Worm (Caenorhabditis elegans): ENCODE results near the gene C23H4.8.
A peak's percentile ranks its signal among the peaks of the same experiment; 100 is the strongest.

C23H4.8 gene

DNA sequence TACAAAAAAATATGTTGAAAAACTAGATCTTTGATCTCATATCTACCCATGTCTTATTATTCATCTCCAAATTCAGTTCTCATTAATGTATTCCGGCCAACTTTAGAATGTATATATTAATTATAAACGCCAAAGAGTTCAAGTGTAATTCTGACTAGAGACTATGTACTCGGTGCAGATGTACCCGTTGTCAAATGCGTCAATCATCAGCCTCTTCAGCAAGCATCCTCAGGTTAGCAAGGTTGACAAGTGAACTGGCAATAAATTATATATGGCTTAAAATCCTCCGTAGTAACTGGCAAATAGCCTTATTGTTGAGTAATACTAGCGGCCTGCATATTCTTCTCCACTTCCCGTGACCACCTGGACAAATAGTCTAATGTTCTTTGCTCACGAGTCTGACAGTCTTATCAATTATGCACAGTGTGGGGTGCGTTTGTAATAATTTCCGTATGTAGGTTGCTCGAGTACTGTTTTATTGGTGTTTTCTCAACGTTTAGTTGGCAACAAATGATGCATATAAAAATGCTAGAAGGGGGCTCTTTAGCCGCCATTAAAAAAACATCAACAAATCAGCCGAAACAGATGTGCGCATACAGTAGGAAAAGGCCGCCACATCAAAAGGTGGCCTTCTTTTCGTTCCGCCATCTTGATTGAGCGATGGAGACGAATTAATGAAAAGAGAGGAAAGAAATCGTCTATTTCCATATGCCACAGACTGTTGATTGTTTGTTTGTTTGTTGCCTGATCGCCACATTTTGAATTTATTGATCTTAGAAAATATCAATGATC lies 28.6 kb upstream of the C23H4.8 start (continued):
- TF ChIP-seq zfp-3 (GFP tag; conservative IDR thresholded peaks at IDR 0.05) (no peak), zfp-2 (tag; optimal IDR thresholded peaks at IDR 0.05) (no peak), hlh-30 (tag; optimal IDR thresholded peaks at IDR 0.05; ENCODE audit: insufficient read depth) (peak; percentile 31), snpc-4 (tag; optimal IDR thresholded peaks at IDR 0.05) (no peak), lin-38 (GFP tag; IDR thresholded peaks at IDR 0.05) (no peak), dve-1 (tag; optimal IDR thresholded peaks at IDR 0.05; ENCODE audit: insufficient read depth) (peak; percentile 15), T20F7.1 (GFP tag; optimal IDR thresholded peaks at IDR 0.05) (no peak)

- peak in 1 of 2 experiments; percentile 13 for TF ChIP-seq hif-1 (tag; optimal IDR thresholded peaks at IDR 0.05)
- no peak for TF ChIP-seq egl-43 (GFP tag; IDR thresholded peaks at IDR 0.05)
- no peak for TF ChIP-seq lsy-2 (tag; optimal IDR thresholded peaks at IDR 0.05)
- TF ChIP-seq daf-16 (GFP tag; optimal IDR thresholded peaks at IDR 0.05): peak in 1 of 2 experiments; percentile 56
- peak; percentile 100 for TF ChIP-seq daf-16 (tag; optimal IDR thresholded peaks at IDR 0.05)
- peak; percentile 62; the same call in 1 of the 2 replicates for TF ChIP-seq mxl-2 (GFP tag; conservative IDR thresholded peaks at IDR 0.05)
- TF ChIP-seq php-3 (GFP tag; IDR thresholded peaks at IDR 0.05): peak; percentile 92
- TF ChIP-seq lir-3 (tag; optimal IDR thresholded peaks at IDR 0.05): no peak
- no peak for TF ChIP-seq D1046.2 (GFP tag; IDR thresholded peaks at IDR 0.05)
- TF ChIP-seq dmd-6 (GFP tag; IDR thresholded peaks at IDR 0.05): peak; percentile 98
- TF ChIP-seq sdz-12 (GFP tag; optimal IDR thresholded peaks at IDR 0.05): no peak
- no peak for TF ChIP-seq madf-5 (GFP tag; IDR thresholded peaks at IDR 0.05)
- TF ChIP-seq daf-8 (GFP tag; IDR thresholded peaks at IDR 0.05): no peak
- TF ChIP-seq tra-1 (GFP tag; IDR thresholded peaks at IDR 0.05): peak; percentile 83; the same call in 1 of the 2 replicates
- no peak for TF ChIP-seq unc-130 (GFP tag; optimal IDR thresholded peaks at IDR 0.05)
- peak; percentile 45 for TF ChIP-seq nhr-102 (tag; optimal IDR thresholded peaks at IDR 0.05)
- TF ChIP-seq Y48G9A.11 (GFP tag; IDR thresholded peaks at IDR 0.05): no peak
- no peak for TF ChIP-seq ceh-62 (tag; optimal IDR thresholded peaks at IDR 0.05)
- TF ChIP-seq skn-1 (tag; optimal IDR thresholded peaks at IDR 0.05): no peak
- TF ChIP-seq nhr-48 (tag; optimal IDR thresholded peaks at IDR 0.05): peak; percentile 61
- no peak for TF ChIP-seq Y105C5A.15 (GFP tag; IDR thresholded peaks at IDR 0.05)
- no peak for TF ChIP-seq ces-1 (GFP tag; optimal IDR thresholded peaks at IDR 0.05)
- TF ChIP-seq hlh-11 (tag; optimal IDR thresholded peaks at IDR 0.05): peak; percentile 61
- peak; percentile 82 for TF ChIP-seq dve-1 (tag; optimal IDR thresholded peaks at IDR 0.05; ENCODE audit: insufficient read depth)
- TF ChIP-seq nhr-77 (tag; optimal IDR thresholded peaks at IDR 0.05): peak; percentile 10
- TF ChIP-seq nhr-28 (tag; optimal IDR thresholded peaks at IDR 0.05): peak; percentile 60
- TF ChIP-seq T20F7.1 (GFP tag; optimal IDR thresholded peaks at IDR 0.05): peak; percentile 11
- TF ChIP-seq lin-29 (GFP tag; IDR thresholded peaks at IDR 0.05): no peak
- TF ChIP-seq unc-62 (GFP tag; optimal IDR thresholded peaks at IDR 0.05 in 1 of 2): peak in 1 of 2 experiments; percentile 38
- TF ChIP-seq unc-62 (tag; optimal IDR thresholded peaks at IDR 0.05): no peak
- TF ChIP-seq zag-1 (tag; optimal IDR thresholded peaks at IDR 0.05): no peak
Measured at ce11 chrX:12197367-12197766, 19.7 kb upstream of the C23H4.8 start.

- TF ChIP-seq ZK337.2 (GFP tag; IDR thresholded peaks at IDR 0.05) (no peak), unc-62 (GFP tag; optimal IDR thresholded peaks at IDR 0.05 in 1 of 2) (peak in 1 of 2 experiments; percentile 58), unc-62 (tag; optimal IDR thresholded peaks at IDR 0.05) (no peak), mdl-1 (tag; optimal IDR thresholded peaks at IDR 0.05) (peak in 1 of 2 experiments; percentile 5), daf-16 (GFP tag; optimal IDR thresholded peaks at IDR 0.05) (no peak), daf-16 (tag; optimal IDR thresholded peaks at IDR 0.05) (no peak), lsy-2 (tag; optimal IDR thresholded peaks at IDR 0.05) (peak in 1 of 2 experiments; percentile 33), aha-1 (tag) (peak; percentile 62), skn-1 (tag; optimal IDR thresholded peaks at IDR 0.05) (no peak), cey-2 (tag; optimal IDR thresholded peaks at IDR 0.05; ENCODE audit: borderline replicate concordance, insufficient read depth) (no peak), hif-1 (tag; optimal IDR thresholded peaks at IDR 0.05) (peak in 1 of 2 experiments; percentile 83), Y5F2A.4 (GFP tag; optimal IDR thresholded peaks at IDR 0.05) (no peak), ctbp-1 (GFP tag; IDR thresholded peaks at IDR 0.05) (0 out of 2 replicates have a peak, but pooled peaks have one; percentile 26)
Measured at ce11 chrX:12198298-12198697, 18.7 kb upstream of the C23H4.8 start.
